Fruit fly (Drosophila melanogaster) whole organism, embryonic: ENCODE measurements around the gene HipHop.
A peak's percentile ranks its signal among the peaks of the same experiment; 100 is the strongest.

Experiments used
- CG10147 ChIP-seq: fragments of 200-800 bp; sonication (Bioruptor generic); optimal IDR thresholded peaks from 2 replicates; lab custom pipeline; 2019; ENCODE audit warnings: missing biosample characterization, mild to moderate bottlenecking, missing genetic modification characterization, moderate library complexity
- CG10267 ChIP-seq: fragments of 200-800 bp; sonication (Bioruptor generic); optimal IDR thresholded peaks from 2 replicates; lab custom pipeline; 2018; ENCODE audit warnings: missing biosample characterization, mild to moderate bottlenecking, missing genetic modification characterization, moderate library complexity
- CG11560 ChIP-seq: fragments of 200-800 bp; sonication (Bioruptor generic); IDR thresholded peaks from 3 replicates; pipeline ENCODE4 v1.3.6; 2022; ENCODE audit warnings: missing biosample characterization, missing genetic modification characterization
- CG13287 ChIP-seq: fragments of 200-800 bp; sonication (Bioruptor generic); IDR thresholded peaks from 2 replicates; pipeline ENCODE4 v1.3.6; 2022; ENCODE audit warnings: missing biosample characterization, missing genetic modification characterization; ENCODE audit not compliant: partially characterized antibody
- CG17385 ChIP-seq: fragments of 200-800 bp; sonication (Bioruptor generic); optimal IDR thresholded peaks from 3 replicates; lab custom pipeline; 2018; ENCODE audit warnings: missing biosample characterization, mild to moderate bottlenecking, missing genetic modification characterization
- CG18599 ChIP-seq: fragments of 200-800 bp; sonication (Bioruptor generic); optimal IDR thresholded peaks from 3 replicates; lab custom pipeline; 2017; ENCODE audit warnings: missing biosample characterization, missing genetic modification characterization, mild to moderate bottlenecking, moderate library complexity, missing genetic modification reagents
- CG18764 ChIP-seq: fragments of 200-800 bp; sonication (Bioruptor generic); optimal IDR thresholded peaks from 3 replicates; lab custom pipeline; 2016; ENCODE audit warnings: missing biosample characterization, missing genetic modification characterization
- CG3065 ChIP-seq: fragments of 200-800 bp; sonication (Bioruptor generic); optimal IDR thresholded peaks from 2 replicates; lab custom pipeline; 2016; ENCODE audit warnings: missing biosample characterization, missing genetic modification characterization
- CG3407 ChIP-seq: fragments of 200-800 bp; sonication (Bioruptor generic); optimal IDR thresholded peaks from 2 replicates; lab custom pipeline; 2018; ENCODE audit warnings: missing biosample characterization, mild to moderate bottlenecking, missing genetic modification characterization
- CG6791 ChIP-seq: fragments of 200-800 bp; sonication (Bioruptor generic); IDR thresholded peaks from 3 replicates; pipeline ENCODE4 v1.3.6; 2022; ENCODE audit warnings: missing biosample characterization, missing genetic modification characterization; ENCODE audit not compliant: partially characterized antibody
- CG6813 ChIP-seq: fragments of 200-800 bp; sonication (Bioruptor generic); optimal IDR thresholded peaks from 2 replicates; lab custom pipeline; 2017; ENCODE audit warnings: missing biosample characterization, missing genetic modification characterization, mild to moderate bottlenecking, moderate library complexity, missing genetic modification reagents
- CrebB ChIP-seq: fragments of 200-800 bp; sonication (Bioruptor generic); optimal IDR thresholded peaks from 3 replicates; lab custom pipeline; 2018; ENCODE audit warnings: missing biosample characterization, mild to moderate bottlenecking, missing genetic modification characterization
- Doc2 ChIP-seq: fragments of 200-800 bp; sonication (Bioruptor generic); IDR thresholded peaks from 2 replicates; pipeline ENCODE4 v1.3.6; 2022; ENCODE audit warnings: missing biosample characterization, missing genetic modification characterization
- Dref ChIP-seq: fragments of 200-800 bp; sonication (Bioruptor generic); IDR thresholded peaks from 2 replicates; pipeline ENCODE4 v1.3.6; 2022; ENCODE audit warnings: missing biosample characterization, missing genetic modification characterization
- GATAe ChIP-seq: fragments of 200-800 bp; sonication (Bioruptor generic); conservative IDR thresholded peaks from 2 replicates; pipeline ENCODE4 v1.3.6; 2022; ENCODE audit warnings: missing biosample characterization, missing genetic modification characterization
- HHEX ChIP-seq: fragments of 200-800 bp; sonication (Bioruptor generic); optimal IDR thresholded peaks from 3 replicates; lab custom pipeline; 2017; ENCODE audit warnings: missing biosample characterization, mild to moderate bottlenecking, missing genetic modification characterization, missing genetic modification reagents
- Lhr ChIP-seq: fragments of 200-800 bp; sonication (Bioruptor generic); optimal IDR thresholded peaks from 3 replicates; lab custom pipeline; 2017; ENCODE audit warnings: mild to moderate bottlenecking, missing biosample characterization, missing genetic modification reagents, missing genetic modification characterization
- MESR4 ChIP-seq: fragments of 200-800 bp; sonication (Bioruptor generic); optimal IDR thresholded peaks from 2 replicates; lab custom pipeline; 2018; ENCODE audit warnings: missing biosample characterization, mild to moderate bottlenecking, missing genetic modification characterization, moderate library complexity
- Med ChIP-seq: fragments of 200-800 bp; sonication (Bioruptor generic); peaks from one replicate; lab custom pipeline; 2016; ENCODE audit warnings: missing biosample characterization, missing genetic modification characterization, mild to moderate bottlenecking, inconsistent platforms, moderate library complexity
- Rfx ChIP-seq: fragments of 200-800 bp; sonication (Bioruptor generic); IDR thresholded peaks from 2 replicates; pipeline ENCODE4 v1.3.6; 2022; ENCODE audit warnings: missing biosample characterization, missing genetic modification characterization
- Xbp1 ChIP-seq: fragments of 200-800 bp; sonication (Bioruptor generic); optimal IDR thresholded peaks from 3 replicates; lab custom pipeline; 2016; ENCODE audit warnings: missing biosample characterization, mild to moderate bottlenecking, missing genetic modification characterization
- ac ChIP-seq: fragments of 200-800 bp; sonication (Bioruptor generic); optimal IDR thresholded peaks from 3 replicates; lab custom pipeline; 2017; ENCODE audit warnings: missing biosample characterization, mild to moderate bottlenecking, missing genetic modification characterization
- aop ChIP-seq: fragments of 200-800 bp; sonication (Bioruptor generic); IDR thresholded peaks from 2 replicates; pipeline ENCODE4 v1.3.6; 2022; ENCODE audit warnings: missing biosample characterization, missing genetic modification characterization
- cg ChIP-seq: fragments of 200-800 bp; sonication (Bioruptor generic); optimal IDR thresholded peaks from 3 replicates; lab custom pipeline; 2019; ENCODE audit warnings: missing biosample characterization, mild to moderate bottlenecking, missing genetic modification characterization, moderate library complexity
- crp ChIP-seq, 2 experiments: fragments of 200-800 bp; sonication (Bioruptor generic); optimal IDR thresholded peaks; 2 replicates in 1 of 2; 3 replicates in 1 of 2; lab custom pipeline; 2017; ENCODE audit warnings: missing biosample characterization in 2 of 2, missing genetic modification characterization in 2 of 2, mild to moderate bottlenecking in 1 of 2, moderate library complexity in 1 of 2
- esg ChIP-seq: fragments of 200-800 bp; sonication (Bioruptor generic); conservative IDR thresholded peaks from 2 replicates; pipeline ENCODE4 v1.3.6; 2022; ENCODE audit warnings: missing biosample characterization, missing genetic modification characterization
- ewg ChIP-seq: fragments of 200-800 bp; sonication (Bioruptor generic); optimal IDR thresholded peaks from 3 replicates; lab custom pipeline; 2017; ENCODE audit warnings: mild to moderate bottlenecking, missing biosample characterization, missing genetic modification reagents, missing genetic modification characterization
- gce ChIP-seq: fragments of 200-800 bp; sonication (Bioruptor generic); IDR thresholded peaks from 3 replicates; pipeline ENCODE4 v1.3.6; 2022; ENCODE audit warnings: missing biosample characterization, missing genetic modification characterization
- jumu ChIP-seq: fragments of 200-800 bp; sonication (Bioruptor generic); optimal IDR thresholded peaks from 3 replicates; lab custom pipeline; 2016; ENCODE audit warnings: missing biosample characterization, missing genetic modification characterization
- p53 ChIP-seq: fragments of 200-800 bp; sonication (Bioruptor generic); optimal IDR thresholded peaks from 2 replicates; lab custom pipeline; 2016; ENCODE audit warnings: missing biosample characterization, missing genetic modification characterization
- pros ChIP-seq: fragments of 200-800 bp; sonication (Bioruptor generic); optimal IDR thresholded peaks from 3 replicates; lab custom pipeline; 2019; ENCODE audit warnings: missing biosample characterization, mild to moderate bottlenecking, missing genetic modification characterization, moderate library complexity
- slou ChIP-seq: fragments of 200-800 bp; sonication (Bioruptor generic); optimal IDR thresholded peaks from 3 replicates; lab custom pipeline; 2016; ENCODE audit warnings: missing biosample characterization, missing genetic modification characterization
- tio ChIP-seq: fragments of 200-800 bp; sonication (Bioruptor generic); optimal IDR thresholded peaks from 2 replicates; lab custom pipeline; 2017; ENCODE audit warnings: missing biosample characterization, missing genetic modification characterization, inconsistent platforms
- tna ChIP-seq: fragments of 200-800 bp; sonication (Bioruptor generic); IDR thresholded peaks from 2 replicates; pipeline ENCODE4 v1.3.6; 2022; ENCODE audit warnings: missing biosample characterization, missing genetic modification characterization; ENCODE audit not compliant: partially characterized antibody
- ttk ChIP-seq: fragments of 200-800 bp; sonication (Bioruptor generic); IDR thresholded peaks from 2 replicates; pipeline ENCODE4 v2.1.2; 2022; ENCODE audit warnings: missing biosample characterization, missing genetic modification characterization
- zf30C ChIP-seq: fragments of 200-800 bp; sonication (Bioruptor generic); optimal IDR thresholded peaks from 3 replicates; lab custom pipeline; 2018; ENCODE audit warnings: missing biosample characterization, mild to moderate bottlenecking, missing genetic modification characterization
- zfh1 ChIP-seq: fragments of 200-800 bp; sonication (Bioruptor generic); IDR thresholded peaks from 3 replicates; pipeline ENCODE4 v1.3.6; 2022; ENCODE audit warnings: missing biosample characterization, missing genetic modification characterization

Gene HipHop

DNA sequence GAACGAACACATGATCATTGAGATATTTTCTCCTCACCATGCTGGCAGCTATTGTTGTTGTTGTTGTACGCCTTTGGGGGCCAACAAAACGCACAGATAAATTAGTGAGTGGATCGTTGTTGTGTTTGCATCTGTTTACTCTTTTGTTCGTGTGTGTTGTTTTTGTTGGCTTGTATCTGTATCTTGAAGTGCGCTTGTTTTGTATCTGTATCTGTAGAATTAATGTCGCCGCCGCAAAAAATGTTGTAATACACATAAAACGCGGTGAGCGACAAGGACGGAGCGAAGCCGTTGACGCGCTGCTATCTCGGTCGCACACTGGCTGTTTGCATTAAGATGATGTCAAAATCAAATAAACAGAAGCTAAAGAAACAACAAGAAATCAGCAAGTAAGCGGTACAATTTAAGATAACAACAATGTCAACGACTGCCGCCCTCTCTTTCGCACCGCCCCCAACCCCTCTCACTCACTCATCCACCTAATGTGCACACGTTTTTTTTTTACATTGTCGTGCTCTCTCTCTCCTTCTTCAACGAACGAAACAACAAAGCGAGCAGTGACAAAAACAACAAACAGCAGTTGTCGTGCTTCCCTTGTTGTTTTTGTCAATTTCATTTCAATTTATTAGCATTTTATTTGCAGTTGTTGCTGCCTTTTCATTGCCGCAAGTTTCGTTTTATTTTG, 6.9 kb upstream of the HipHop start (continued):
- TF ChIP-seq ac (GFP tag; lab: Kevin White, UChicago): peak; percentile 47
- peak; percentile 81 for TF ChIP-seq CG6813
- peak; percentile 57 for TF ChIP-seq CG17385 (GFP tag; lab: Kevin White, UChicago)
- peak; percentile 71 for TF ChIP-seq CrebB (tag; lab: Kevin White, UChicago)
- peak; percentile 82 for TF ChIP-seq cg (GFP tag; lab: Kevin White, UChicago)
- TF ChIP-seq CG18764: peak; percentile 46
- no peak; the same call in 2 of the 3 replicates for TF ChIP-seq gce (GFP tag; lab: Robert Waterston, UW)
- TF ChIP-seq CG10267 (tag; lab: Kevin White, UChicago): peak; percentile 22
- no peak for TF ChIP-seq CG11560
- TF ChIP-seq CG10147 (GFP tag; lab: Kevin White, UChicago): peak; percentile 68
- no peak for TF ChIP-seq Doc2
- TF ChIP-seq CG18599 (GFP tag; lab: Kevin White, UChicago): peak; percentile 82
- TF ChIP-seq CG13287 (GFP tag; lab: Robert Waterston, UW): no peak; the same call in 1 of the 2 replicates
- no peak for TF ChIP-seq tna (GFP tag; lab: Robert Waterston, UW)
- no peak for TF ChIP-seq CG6791 (GFP tag; lab: Robert Waterston, UW)
- TF ChIP-seq jumu (GFP tag; lab: Kevin White, UChicago): no peak
- TF ChIP-seq CG3065 (GFP tag; lab: Kevin White, UChicago): peak; percentile 53
- TF ChIP-seq zf30C (GFP tag; lab: Kevin White, UChicago): no peak
- peak; percentile 92 for TF ChIP-seq GATAe
- peak; percentile 29 for TF ChIP-seq p53
- peak; percentile 77 for TF ChIP-seq CG3407 (GFP tag; lab: Kevin White, UChicago)
- TF ChIP-seq Lhr (GFP tag; lab: Kevin White, UChicago): no peak
- peak in 1 of 2 experiments; percentile 29 for TF ChIP-seq crp (GFP tag; optimal IDR thresholded peaks at IDR 0.05; lab: Kevin White, UChicago)
- TF ChIP-seq aop (GFP tag; lab: Robert Waterston, UW): no peak
- TF ChIP-seq slou (GFP tag; lab: Kevin White, UChicago): peak; percentile 43
- TF ChIP-seq ttk (GFP tag; lab: Robert Waterston, UW): no peak
- peak; percentile 74; the same call in 1 of the 3 replicates for TF ChIP-seq zfh1 (GFP tag; lab: Robert Waterston, UW)
- TF ChIP-seq Xbp1 (GFP tag; lab: Kevin White, UChicago): no peak
- TF ChIP-seq Rfx (GFP tag; lab: Robert Waterston, UW): no peak; the same call in 1 of the 2 replicates

DNA sequence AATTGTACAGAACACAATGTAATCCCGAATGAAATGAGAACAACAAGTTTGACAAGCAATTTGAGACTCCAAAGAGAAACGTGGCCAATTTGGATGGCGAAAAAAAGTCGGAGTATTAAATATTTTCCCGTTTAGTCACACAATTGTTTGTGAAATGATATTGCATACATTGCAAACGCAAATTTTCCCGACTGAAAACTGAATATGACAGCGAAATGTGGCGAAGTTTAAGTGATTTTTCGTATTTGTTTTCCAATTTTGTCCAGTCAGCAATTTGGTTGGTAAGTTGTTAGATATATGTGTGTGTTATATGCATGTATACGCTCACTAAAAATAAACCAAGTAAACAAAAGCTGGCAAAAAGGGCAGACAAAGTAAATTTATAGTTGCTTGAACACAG, 4.8 kb upstream of the HipHop start:
- TF ChIP-seq tio (GFP tag; lab: Kevin White, UChicago) (no peak), HHEX (GFP tag; lab: Kevin White, UChicago) (no peak), ewg (GFP tag; lab: Kevin White, UChicago) (no peak), esg (GFP tag; lab: Robert Waterston, UW) (no peak), MESR4 (GFP tag; lab: Kevin White, UChicago) (no peak), pros (GFP tag; lab: Kevin White, UChicago) (no peak)

dm6 chr3L:18816719-18817118, 4.3 kb upstream of the HipHop start:
- peak; percentile 66 for TF ChIP-seq Med (GFP tag; lab: Kevin White, UChicago)
- TF ChIP-seq Dref (GFP tag; lab: Robert Waterston, UW): no peak
